Fruit fly (Drosophila melanogaster): Measurements from ENCODE around the gene Coq4.

The Coq4 gene

dm6 chr3L:17421319-17421718, 12.1 kb downstream of the Coq4 start, which contains the start of gene blot (continued):
- TF ChIP-seq CG4854 (GFP tag; optimal IDR thresholded peaks at IDR 0.05), result no peak
- peak; percentile 34 for TF ChIP-seq mirr (GFP tag; optimal IDR thresholded peaks at IDR 0.05)
- no peak for TF ChIP-seq lilli (GFP tag; optimal IDR thresholded peaks at IDR 0.05)
- TF ChIP-seq CG10543 (GFP tag; optimal IDR thresholded peaks at IDR 0.05), result no peak
- TF ChIP-seq CG16815 (GFP tag; optimal IDR thresholded peaks at IDR 0.05), result no peak
- TF ChIP-seq chm (GFP tag; IDR thresholded peaks at IDR 0.05), result peak; percentile 83
- no peak for TF ChIP-seq CG9932 (GFP tag; IDR thresholded peaks at IDR 0.05)
- TF ChIP-seq CG4404 (GFP tag; IDR thresholded peaks at IDR 0.05), result no peak
- peak in 1 of 3 experiments; percentile 44 for TF ChIP-seq Stat92E (GFP tag; optimal IDR thresholded peaks at IDR 0.05)
- TF ChIP-seq CG14667 (GFP tag; IDR thresholded peaks at IDR 0.05), result no peak
- no peak for TF ChIP-seq CoRest (tag; optimal IDR thresholded peaks at IDR 0.05)
- TF ChIP-seq dmrt99B (tag; optimal IDR thresholded peaks at IDR 0.05), result no peak
- TF ChIP-seq nerfin-2 (GFP tag; IDR thresholded peaks at IDR 0.05; ENCODE audit: partially characterized antibody), result no peak
- no peak for TF ChIP-seq CG12219 (GFP tag; optimal IDR thresholded peaks at IDR 0.05)
- no peak for TF ChIP-seq ash1 (GFP tag; optimal IDR thresholded peaks at IDR 0.05)
- TF ChIP-seq CG8478 (optimal IDR thresholded peaks at IDR 0.05), result no peak
- TF ChIP-seq sob (GFP tag; IDR thresholded peaks at IDR 0.05), result no peak
- TF ChIP-seq CG18476 (GFP tag; optimal IDR thresholded peaks at IDR 0.05), result no peak
- no peak for TF ChIP-seq dysf (GFP tag; IDR thresholded peaks at IDR 0.05)
- no peak for TF ChIP-seq CG10959 (GFP tag; IDR thresholded peaks at IDR 0.05)
- no peak for TF ChIP-seq CG9797 (GFP tag; optimal IDR thresholded peaks at IDR 0.05)
- no peak for TF ChIP-seq shn (GFP tag; optimal IDR thresholded peaks at IDR 0.05)
- TF ChIP-seq CG17359 (tag; optimal IDR thresholded peaks at IDR 0.05), result no peak
- TF ChIP-seq sna (GFP tag; IDR thresholded peaks at IDR 0.05; ENCODE audit: partially characterized antibody), result peak; percentile 63; the same call in 1 of the 2 replicates
- TF ChIP-seq CG11695 (GFP tag; IDR thresholded peaks at IDR 0.05), result no peak
- TF ChIP-seq H15 (GFP tag; IDR thresholded peaks at IDR 0.05), result no peak
- TF ChIP-seq CG31441 (GFP tag; IDR thresholded peaks at IDR 0.05), result no peak
- no peak for TF ChIP-seq ro (GFP tag; IDR thresholded peaks at IDR 0.05)
- TF ChIP-seq wdn (GFP tag; IDR thresholded peaks at IDR 0.05), result no peak
- no peak for TF ChIP-seq CG2712 (tag; optimal IDR thresholded peaks at IDR 0.05)
- no peak for TF ChIP-seq Ptx1 (GFP tag; IDR thresholded peaks at IDR 0.05)
- TF ChIP-seq NfI (GFP tag; optimal IDR thresholded peaks at IDR 0.05), result no peak
- 0 out of 2 replicates have a peak, but pooled peaks have one; percentile 20 for TF ChIP-seq sim (GFP tag; IDR thresholded peaks at IDR 0.05)
- 0 out of 3 replicates have a peak, but pooled peaks have one; percentile 52 for TF ChIP-seq CG6791 (GFP tag; IDR thresholded peaks at IDR 0.05; ENCODE audit: partially characterized antibody)
- TF ChIP-seq prd (optimal IDR thresholded peaks at IDR 0.05), result no peak
- TF ChIP-seq prd (GFP tag; IDR thresholded peaks at IDR 0.05), result no peak
- no peak for TF ChIP-seq CG30020 (tag; optimal IDR thresholded peaks at IDR 0.05)
- TF ChIP-seq fd3F (GFP tag; optimal IDR thresholded peaks at IDR 0.05), result no peak
- TF ChIP-seq ato (GFP tag; IDR thresholded peaks at IDR 0.05; ENCODE audit: partially characterized antibody), result 0 out of 2 replicates have a peak, but pooled peaks have one; percentile 33
- TF ChIP-seq p53 (GFP tag; optimal IDR thresholded peaks at IDR 0.05), result no peak
- TF ChIP-seq CG4282 (GFP tag; optimal IDR thresholded peaks at IDR 0.05), result no peak
- no peak for TF ChIP-seq Sin3A (optimal IDR thresholded peaks at IDR 0.05)
- TF ChIP-seq dm (GFP tag; optimal IDR thresholded peaks at IDR 0.05), result no peak
- no peak for TF ChIP-seq CG12299 (tag; optimal IDR thresholded peaks at IDR 0.05)
- peak; percentile 22; the same call in 1 of the 2 replicates for TF ChIP-seq ranshi (GFP tag; IDR thresholded peaks at IDR 0.05)
- peak; percentile 86 for TF ChIP-seq Deaf1 (tag; optimal IDR thresholded peaks at IDR 0.05)
- peak; percentile 1 for TF ChIP-seq gro (GFP tag; optimal IDR thresholded peaks at IDR 0.05)
- no peak for TF ChIP-seq ap (GFP tag; IDR thresholded peaks at IDR 0.05)
- no peak for TF ChIP-seq CG14050 (GFP tag; IDR thresholded peaks at IDR 0.05)
- no peak for TF ChIP-seq esg (GFP tag; conservative IDR thresholded peaks at IDR 0.05)
- no peak for TF ChIP-seq Gug (GFP tag; IDR thresholded peaks at IDR 0.05)
- no peak for TF ChIP-seq cg (GFP tag; optimal IDR thresholded peaks at IDR 0.05)
- TF ChIP-seq CG2116 (GFP tag; optimal IDR thresholded peaks at IDR 0.05), result no peak
